Fruit fly (Drosophila melanogaster) whole organism, embryonic: ENCODE measurements around the gene CG15894.

Experiments used
- CG2875 ChIP-seq: fragments of 200-800 bp; sonication (Bioruptor generic); optimal IDR thresholded peaks from 2 replicates; lab custom pipeline; 2017; ENCODE audit warnings: missing biosample characterization, mild to moderate bottlenecking, missing genetic modification characterization, missing genetic modification reagents
- CG34422 ChIP-seq: fragments of 200-800 bp; sonication (Bioruptor generic); IDR thresholded peaks from 3 replicates; pipeline ENCODE4 v1.3.6; 2022; ENCODE audit warnings: missing biosample characterization, missing genetic modification characterization
- CG8281 ChIP-seq: fragments of 200-800 bp; sonication (Bioruptor generic); optimal IDR thresholded peaks from 2 replicates; lab custom pipeline; 2018; ENCODE audit warnings: missing biosample characterization, mild to moderate bottlenecking, missing genetic modification characterization, moderate library complexity
- NFAT ChIP-seq: fragments of 200-800 bp; sonication (Bioruptor generic); IDR thresholded peaks from 2 replicates; pipeline ENCODE4 v1.3.6; 2022; ENCODE audit warnings: missing biosample characterization, missing genetic modification characterization
- mam ChIP-seq: fragments of 200-800 bp; sonication (Bioruptor generic); optimal IDR thresholded peaks from 3 replicates; lab custom pipeline; 2016; ENCODE audit warnings: missing biosample characterization, missing genetic modification characterization

dm6 chrX:6301052-6301451, 8.0 kb upstream of the CG15894 start, which contains the start of gene CG12219:
- TF ChIP-seq CG2875 (GFP tag; lab: Kevin White, UChicago) (no peak), CG8281 (no peak), CG34422 (GFP tag; lab: Robert Waterston, UW) (no peak), NFAT (GFP tag; lab: Robert Waterston, UW) (no peak), mam (no peak)
